Worm (Caenorhabditis elegans): Measurements from ENCODE around the gene nep-12.

DNA sequence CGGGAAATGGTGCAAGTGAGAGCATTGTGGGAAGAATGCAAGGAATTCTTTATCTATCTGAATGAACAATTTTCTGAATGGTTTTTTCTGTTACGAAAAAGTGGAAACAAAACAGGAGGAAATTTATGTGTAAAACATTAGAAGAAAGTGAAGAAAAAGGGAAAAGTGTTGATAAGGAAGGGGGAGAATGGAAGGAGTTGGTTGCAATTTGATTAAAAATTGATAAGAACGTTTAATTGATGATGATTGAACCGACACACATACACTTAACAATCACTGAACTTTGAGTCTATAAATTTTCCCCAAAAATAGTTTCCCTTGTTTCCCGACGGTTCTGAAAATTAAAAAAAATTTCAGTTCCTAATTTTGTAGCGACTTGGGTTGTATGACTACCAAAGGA lies 18.6 kb upstream of the nep-12 start:
- TF ChIP-seq ama-1 (optimal IDR thresholded peaks at IDR 0.05) (no peak), rnt-1 (tag; optimal IDR thresholded peaks at IDR 0.05) (no peak), ceh-9 (tag; optimal IDR thresholded peaks at IDR 0.05) (no peak), dmd-4 (tag; optimal IDR thresholded peaks at IDR 0.05; ENCODE audit: borderline replicate concordance) (no peak), nfya-1 (tag; optimal IDR thresholded peaks at IDR 0.05) (no peak)
